Fruit fly (Drosophila melanogaster): ENCODE results near the gene NijA.

- TF ChIP-seq CTCF (optimal IDR thresholded peaks at IDR 0.05), result no peak
- TF ChIP-seq CG8478 (optimal IDR thresholded peaks at IDR 0.05), result no peak
Observed at dm6 chr3L:10657311-10657710, 39.4 kb downstream of the NijA start.
